Worm (Caenorhabditis elegans) whole organism, L4/young adult: ENCODE data around the gene aakg-2.

Experiments used
- W03F9.2 ChIP-seq: fragments of 150-350 bp; optimal IDR thresholded peaks from 2 replicates; lab custom pipeline; 2014; ENCODE audit warnings: missing biosample characterization, missing genetic modification characterization
- dao-5 ChIP-seq: sonication (generic microtip); optimal IDR thresholded peaks from 2 replicates; lab custom pipeline; 2016; ENCODE audit warnings: missing genotype, missing genetic modification characterization, moderate library complexity, missing compliant biosample characterization
- him-1 ChIP-seq: sonication (generic microtip); optimal IDR thresholded peaks from 2 replicates; lab custom pipeline; 2016; ENCODE audit warnings: missing genotype, missing genetic modification reagents, missing genetic modification characterization, missing compliant biosample characterization

ce11 chrX:16816854-16817253 is 52.0 kb downstream of the aakg-2 start:
- TF ChIP-seq dao-5 (tag; lab: Kevin White, UChicago): no peak
- TF ChIP-seq him-1 (tag; lab: Kevin White, UChicago): no peak
- no peak for TF ChIP-seq W03F9.2 (tag; lab: Kevin White, UChicago)
